Worm (Caenorhabditis elegans) whole organism, L3 larva: ENCODE data around the gene W08F4.12.

Source experiments
- ZK546.5 ChIP-seq: sonication (generic microtip); optimal IDR thresholded peaks from 2 replicates; lab custom pipeline; 2017; ENCODE audit warnings: missing biosample characterization, missing genetic modification characterization
- ama-1 ChIP-seq: fragments of 150-350 bp; optimal IDR thresholded peaks from 2 replicates; lab custom pipeline; 2018
- ceh-16 ChIP-seq: sonication (generic microtip); optimal IDR thresholded peaks from 2 replicates; lab custom pipeline; 2017; ENCODE audit warnings: missing biosample characterization, missing genetic modification characterization
- ceh-28 ChIP-seq: fragments of 150-350 bp; optimal IDR thresholded peaks from 2 replicates; lab custom pipeline; 2014; ENCODE audit warnings: missing biosample characterization, missing genetic modification reagents, missing genetic modification characterization
- ceh-9 ChIP-seq: sonication (generic microtip); optimal IDR thresholded peaks from 2 replicates; lab custom pipeline; 2018; ENCODE audit warnings: missing biosample characterization, missing genetic modification characterization
- egl-27 ChIP-seq: sonication (generic microtip); optimal IDR thresholded peaks from 4 replicates; lab custom pipeline; 2017; ENCODE audit warnings: missing biosample characterization, missing genetic modification reagents, missing genetic modification characterization
- egl-5 ChIP-seq: fragments of 150-350 bp; optimal IDR thresholded peaks from 2 replicates; lab custom pipeline; 2017; ENCODE audit warnings: missing biosample characterization, missing genetic modification reagents, missing genetic modification characterization, inconsistent platforms
- elt-1 ChIP-seq: fragments of 150-350 bp; optimal IDR thresholded peaks from 2 replicates; lab custom pipeline; 2014; ENCODE audit warnings: missing biosample characterization, missing genetic modification characterization
- lin-39 ChIP-seq: fragments of 150-350 bp; optimal IDR thresholded peaks from 2 replicates; lab custom pipeline; 2018; ENCODE audit warnings: missing biosample characterization, missing genetic modification reagents, missing genetic modification characterization
- nhr-11 ChIP-seq: fragments of 150-350 bp; optimal IDR thresholded peaks from 2 replicates; lab custom pipeline; 2014; ENCODE audit warnings: missing biosample characterization, missing genetic modification characterization
- nhr-67 ChIP-seq: fragments of 150-350 bp; optimal IDR thresholded peaks from 2 replicates; lab custom pipeline; 2014; ENCODE audit warnings: missing biosample characterization, missing genetic modification characterization
- nhr-77 ChIP-seq: fragments of 150-350 bp; optimal IDR thresholded peaks from 2 replicates; lab custom pipeline; 2014; ENCODE audit warnings: missing biosample characterization, missing genetic modification characterization
- snpc-4 ChIP-seq: fragments of 150-350 bp; optimal IDR thresholded peaks from 2 replicates; lab custom pipeline; 2014; ENCODE audit warnings: missing biosample characterization, missing genetic modification characterization
- unc-39 ChIP-seq: sonication (generic microtip); optimal IDR thresholded peaks from 4 replicates; lab custom pipeline; 2017; ENCODE audit warnings: missing biosample characterization, missing genetic modification characterization

- TF ChIP-seq egl-27 (no peak), egl-5 (tag; lab: Kevin White, UChicago) (peak; percentile 28), snpc-4 (tag; lab: Kevin White, UChicago) (no peak), ama-1 (no peak), ceh-16 (no peak), ceh-9 (tag; lab: Kevin White, UChicago) (no peak), nhr-11 (no peak), nhr-77 (no peak), unc-39 (no peak), ceh-28 (tag; lab: Kevin White, UChicago) (no peak), elt-1 (tag; lab: Kevin White, UChicago) (no peak), nhr-67 (tag; lab: Kevin White, UChicago) (no peak), ZK546.5 (tag; lab: Kevin White, UChicago) (no peak), lin-39 (tag; lab: Kevin White, UChicago) (peak; percentile 63)
Measured at ce11 chrII:601305-601704, 17.1 kb upstream of the W08F4.12 start.
